Worm (Caenorhabditis elegans) whole organism, early embryonic: ENCODE data around the gene F55C10.4.

Experiments used
- B0310.2 ChIP-seq: sonication (generic microtip); optimal IDR thresholded peaks from 2 replicates; lab custom pipeline; 2016; ENCODE audit warnings: mild to moderate bottlenecking, missing genetic modification characterization, missing compliant biosample characterization
- F13C5.2 ChIP-seq: sonication (generic microtip); optimal IDR thresholded peaks from 2 replicates; lab custom pipeline; 2017; ENCODE audit warnings: mild to moderate bottlenecking, missing genetic modification characterization, inconsistent platforms, missing compliant biosample characterization
- aly-1 ChIP-seq: sonication (generic microtip); optimal IDR thresholded peaks from 2 replicates; lab custom pipeline; 2016; ENCODE audit warnings: missing genetic modification characterization, missing compliant biosample characterization
- ama-1 ChIP-seq: fragments of 150-350 bp; optimal IDR thresholded peaks from 2 replicates; lab custom pipeline; 2014
- ceh-13 ChIP-seq: fragments of 200-800 bp; sonication (Bioruptor generic); optimal IDR thresholded peaks from 2 replicates; lab custom pipeline; 2018; ENCODE audit warnings: mild to moderate bottlenecking, missing genetic modification characterization, missing compliant biosample characterization
- ceh-36 ChIP-seq: sonication (generic microtip); optimal IDR thresholded peaks from 2 replicates; lab custom pipeline; 2016; ENCODE audit warnings: missing genetic modification characterization, inconsistent platforms, missing compliant biosample characterization
- ets-7 ChIP-seq: sonication (generic microtip); optimal IDR thresholded peaks from 2 replicates; lab custom pipeline; 2016; ENCODE audit warnings: missing genotype, missing genetic modification characterization, missing compliant biosample characterization
- flt-1 ChIP-seq: fragments of 200-800 bp; sonication (Bioruptor generic); IDR thresholded peaks from 2 replicates; pipeline ENCODE4 v1.3.6; 2022; ENCODE audit warnings: missing genetic modification characterization, missing compliant biosample characterization
- hmbx-1 ChIP-seq: sonication (generic microtip); optimal IDR thresholded peaks from 2 replicates; lab custom pipeline; 2016; ENCODE audit warnings: mild to moderate bottlenecking, missing genetic modification characterization, missing compliant biosample characterization
- hmg-4 ChIP-seq: fragments of 200-800 bp; sonication (Bioruptor generic); optimal IDR thresholded peaks from 2 replicates; lab custom pipeline; 2018; ENCODE audit warnings: mild to moderate bottlenecking, missing genetic modification characterization, missing compliant biosample characterization
- hnd-1 ChIP-seq: sonication (generic microtip); optimal IDR thresholded peaks from 2 replicates; lab custom pipeline; 2016; ENCODE audit warnings: missing genetic modification characterization, missing compliant biosample characterization
- pes-1 ChIP-seq: fragments of 200-800 bp; sonication (Bioruptor generic); IDR thresholded peaks from 2 replicates; pipeline ENCODE4 v1.3.6; 2022; ENCODE audit warnings: missing genetic modification reagents, missing genetic modification characterization, missing compliant biosample characterization
- scrt-1 ChIP-seq: fragments of 200-800 bp; sonication (Bioruptor generic); IDR thresholded peaks from 2 replicates; pipeline ENCODE4 v1.3.6; 2022; ENCODE audit warnings: missing genetic modification characterization, missing compliant biosample characterization
- sea-1 ChIP-seq: fragments of 200-800 bp; sonication (Bioruptor generic); conservative IDR thresholded peaks from 2 replicates; pipeline ENCODE4 v1.3.6; 2022; ENCODE audit warnings: missing genetic modification characterization, missing compliant biosample characterization
- tbx-11 ChIP-seq: fragments of 200-800 bp; sonication (Bioruptor generic); IDR thresholded peaks from 2 replicates; pipeline ENCODE4 v1.3.6; 2022; ENCODE audit warnings: missing genetic modification characterization, missing compliant biosample characterization
- tbx-37 ChIP-seq: fragments of 200-800 bp; sonication (Bioruptor generic); conservative IDR thresholded peaks from 2 replicates; pipeline ENCODE4 v1.3.6; 2022; ENCODE audit warnings: missing genetic modification reagents, missing genetic modification characterization, missing compliant biosample characterization
- tra-4 ChIP-seq: sonication (generic microtip); optimal IDR thresholded peaks from 2 replicates; lab custom pipeline; 2017; ENCODE audit warnings: missing genetic modification characterization, missing compliant biosample characterization

The F55C10.4 gene

DNA sequence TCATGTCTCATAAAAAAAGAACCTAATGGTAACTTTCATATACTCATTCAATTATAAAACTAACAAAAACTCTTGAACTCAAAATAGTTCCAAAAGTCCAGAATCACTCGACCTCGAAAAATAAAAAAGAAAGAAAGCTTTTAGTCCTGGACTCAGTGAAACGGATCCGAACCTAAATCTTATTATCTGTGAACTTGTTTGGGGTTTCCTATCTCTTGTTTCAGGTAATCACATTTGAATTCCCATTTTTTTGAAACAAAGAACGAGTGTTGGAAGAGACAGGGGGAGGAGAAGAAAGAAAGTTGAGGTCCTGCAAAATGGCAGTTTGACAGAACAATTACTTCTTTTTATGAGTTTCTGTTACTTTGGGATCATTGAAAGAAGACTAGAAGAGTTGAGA is 32.3 kb upstream of the F55C10.4 start:
- TF ChIP-seq ets-7 (tag; lab: Kevin White, UChicago) (no peak), B0310.2 (tag; lab: Kevin White, UChicago) (no peak), flt-1 (no peak), aly-1 (tag; lab: Kevin White, UChicago) (no peak), hmg-4 (no peak), hnd-1 (tag; lab: Kevin White, UChicago) (no peak), F13C5.2 (tag; lab: Kevin White, UChicago) (no peak), ceh-36 (no peak), tbx-37 (no peak), tra-4 (tag; lab: Kevin White, UChicago) (no peak), pes-1 (no peak), ceh-13 (GFP tag; lab: Kevin White, UChicago) (no peak), scrt-1 (GFP tag; lab: Robert Waterston, UW) (no peak), sea-1 (GFP tag; lab: Robert Waterston, UW) (no peak), ama-1 (lab: Kevin White, UChicago) (no peak), tbx-11 (GFP tag; lab: Robert Waterston, UW) (no peak), hmbx-1 (no peak)

DNA sequence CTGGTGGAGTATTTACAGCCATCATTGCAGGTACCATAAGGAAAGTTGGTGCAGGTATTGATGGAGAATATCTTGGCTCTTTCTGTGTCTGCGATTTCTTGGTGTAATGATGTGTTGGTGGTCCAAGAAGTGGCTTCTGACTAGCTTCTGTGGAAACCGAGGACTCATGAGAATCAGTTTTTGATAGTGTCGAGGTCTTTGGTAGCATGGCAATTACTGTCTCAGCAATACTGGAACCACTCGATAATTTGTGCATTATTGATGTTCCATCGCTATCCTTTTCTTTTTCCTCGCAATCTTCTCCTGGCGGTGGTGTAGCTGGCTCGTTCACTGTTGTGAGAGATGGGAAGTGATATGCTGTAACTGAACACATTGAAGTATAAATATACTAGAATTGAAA is 23.0 kb upstream of the F55C10.4 start:
- no peak for TF ChIP-seq scrt-1 (GFP tag; lab: Robert Waterston, UW)
- no peak for TF ChIP-seq ceh-36
- no peak for TF ChIP-seq tbx-11 (GFP tag; lab: Robert Waterston, UW)
- TF ChIP-seq sea-1 (GFP tag; lab: Robert Waterston, UW), result no peak
- TF ChIP-seq ets-7 (tag; lab: Kevin White, UChicago), result no peak
- no peak for TF ChIP-seq tra-4 (tag; lab: Kevin White, UChicago)
- TF ChIP-seq tbx-37, result no peak
- TF ChIP-seq hmg-4, result no peak
- TF ChIP-seq hnd-1 (tag; lab: Kevin White, UChicago), result no peak
- TF ChIP-seq ceh-13 (GFP tag; lab: Kevin White, UChicago), result no peak

DNA sequence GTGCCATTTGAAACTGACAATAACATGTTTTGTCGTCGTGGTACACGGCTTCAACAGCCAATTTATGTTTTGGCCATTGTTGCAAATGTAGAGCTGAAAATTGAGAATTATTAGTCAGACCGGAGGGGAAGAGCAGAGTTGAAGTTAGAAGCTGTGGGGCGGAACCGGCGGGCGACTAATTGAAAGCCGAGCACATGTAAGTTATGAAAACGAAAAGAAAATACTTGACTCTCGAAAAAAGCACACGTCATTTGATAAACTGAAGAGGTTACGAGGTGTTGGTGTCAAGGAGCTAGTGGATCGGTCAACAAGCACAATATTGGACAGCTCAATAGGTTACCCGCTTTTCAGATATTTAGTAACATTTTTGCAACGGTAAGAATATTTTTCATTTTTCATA is 20.4 kb upstream of the F55C10.4 start, which contains the start of gene dop-5:
Gene dop-5, minus strand, starts transcription at position 101 of the 400 bp plus-strand sequence.
- no peak for TF ChIP-seq ama-1 (lab: Kevin White, UChicago)
- TF ChIP-seq hnd-1 (tag; lab: Kevin White, UChicago), result no peak
- no peak for TF ChIP-seq flt-1
- TF ChIP-seq tbx-11 (GFP tag; lab: Robert Waterston, UW), result no peak
- no peak for TF ChIP-seq aly-1 (tag; lab: Kevin White, UChicago)
- TF ChIP-seq F13C5.2 (tag; lab: Kevin White, UChicago), result no peak
- no peak for TF ChIP-seq hmbx-1
- TF ChIP-seq pes-1, result no peak
- no peak for TF ChIP-seq ets-7 (tag; lab: Kevin White, UChicago)
- TF ChIP-seq scrt-1 (GFP tag; lab: Robert Waterston, UW), result no peak
- TF ChIP-seq sea-1 (GFP tag; lab: Robert Waterston, UW), result no peak
- TF ChIP-seq tbx-37, result no peak
- no peak for TF ChIP-seq B0310.2 (tag; lab: Kevin White, UChicago)
- TF ChIP-seq hmg-4, result no peak
- TF ChIP-seq ceh-13 (GFP tag; lab: Kevin White, UChicago), result no peak
- TF ChIP-seq ceh-36, result no peak
- TF ChIP-seq tra-4 (tag; lab: Kevin White, UChicago), result no peak

DNA sequence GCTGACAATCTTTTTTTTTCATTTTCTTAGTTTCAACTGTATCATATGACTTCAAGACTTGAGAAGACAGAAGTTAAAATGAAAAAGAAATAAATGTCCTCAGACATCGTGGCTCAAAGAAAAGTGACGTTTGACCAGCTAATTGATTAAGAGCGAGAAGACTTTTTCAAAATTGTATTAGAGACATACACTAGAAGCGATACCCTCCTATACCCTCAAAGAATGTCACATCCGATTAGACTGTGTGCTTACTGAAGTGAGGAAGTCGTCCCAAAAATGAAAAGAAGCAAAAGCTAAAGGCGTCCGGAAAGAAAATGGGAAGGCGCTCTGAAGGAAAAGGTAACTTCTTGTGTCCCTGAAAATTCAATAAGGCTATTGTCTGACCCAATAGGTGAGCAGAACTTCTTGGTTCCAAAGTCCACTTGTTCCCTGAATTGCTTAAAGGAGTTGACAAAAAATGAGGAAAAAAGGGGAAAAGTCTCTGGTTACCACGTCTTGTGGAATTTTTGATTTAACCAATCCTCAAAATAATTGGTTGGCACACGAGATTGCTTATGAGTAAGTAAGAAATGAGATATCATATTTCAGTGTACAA is 14.1 kb upstream of the F55C10.4 start:
- no peak for TF ChIP-seq B0310.2 (tag; lab: Kevin White, UChicago)
- no peak for TF ChIP-seq ceh-36
- TF ChIP-seq sea-1 (GFP tag; lab: Robert Waterston, UW), result no peak
- TF ChIP-seq F13C5.2 (tag; lab: Kevin White, UChicago), result no peak
- TF ChIP-seq ceh-13 (GFP tag; lab: Kevin White, UChicago), result no peak
- TF ChIP-seq flt-1, result no peak
- no peak for TF ChIP-seq ets-7 (tag; lab: Kevin White, UChicago)
- TF ChIP-seq ama-1 (lab: Kevin White, UChicago), result no peak
- no peak for TF ChIP-seq tbx-37
- TF ChIP-seq tra-4 (tag; lab: Kevin White, UChicago), result no peak
- TF ChIP-seq aly-1 (tag; lab: Kevin White, UChicago), result no peak
- no peak for TF ChIP-seq scrt-1 (GFP tag; lab: Robert Waterston, UW)
- TF ChIP-seq pes-1, result no peak
- no peak for TF ChIP-seq hmbx-1
- TF ChIP-seq hmg-4, result no peak
- no peak for TF ChIP-seq tbx-11 (GFP tag; lab: Robert Waterston, UW)

DNA sequence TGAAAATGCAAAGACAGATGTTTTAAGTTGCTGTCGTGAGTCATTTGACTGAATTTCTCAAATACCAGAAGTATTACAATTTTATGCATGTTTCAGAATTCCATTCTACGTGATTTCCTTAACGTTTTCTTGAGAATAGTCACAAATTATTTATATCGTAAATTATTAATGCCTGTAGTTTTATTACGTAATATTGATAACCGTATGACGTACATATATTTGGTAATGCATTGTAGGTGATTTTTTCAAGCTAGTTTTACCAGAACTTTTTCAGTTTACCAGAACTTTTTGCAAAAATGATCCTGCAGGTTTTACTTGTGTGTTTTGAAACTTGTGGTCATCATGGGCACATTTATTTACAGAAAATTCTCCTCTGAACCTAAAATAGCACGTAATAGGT is 12.6 kb upstream of the F55C10.4 start:
- no peak for TF ChIP-seq hmbx-1
- no peak for TF ChIP-seq F13C5.2 (tag; lab: Kevin White, UChicago)
- TF ChIP-seq tbx-37, result no peak
- TF ChIP-seq pes-1, result no peak
- TF ChIP-seq ets-7 (tag; lab: Kevin White, UChicago), result no peak
- TF ChIP-seq hmg-4, result no peak
- TF ChIP-seq ama-1 (lab: Kevin White, UChicago), result no peak
- TF ChIP-seq scrt-1 (GFP tag; lab: Robert Waterston, UW), result no peak
- TF ChIP-seq hnd-1 (tag; lab: Kevin White, UChicago), result no peak
- no peak for TF ChIP-seq sea-1 (GFP tag; lab: Robert Waterston, UW)

DNA sequence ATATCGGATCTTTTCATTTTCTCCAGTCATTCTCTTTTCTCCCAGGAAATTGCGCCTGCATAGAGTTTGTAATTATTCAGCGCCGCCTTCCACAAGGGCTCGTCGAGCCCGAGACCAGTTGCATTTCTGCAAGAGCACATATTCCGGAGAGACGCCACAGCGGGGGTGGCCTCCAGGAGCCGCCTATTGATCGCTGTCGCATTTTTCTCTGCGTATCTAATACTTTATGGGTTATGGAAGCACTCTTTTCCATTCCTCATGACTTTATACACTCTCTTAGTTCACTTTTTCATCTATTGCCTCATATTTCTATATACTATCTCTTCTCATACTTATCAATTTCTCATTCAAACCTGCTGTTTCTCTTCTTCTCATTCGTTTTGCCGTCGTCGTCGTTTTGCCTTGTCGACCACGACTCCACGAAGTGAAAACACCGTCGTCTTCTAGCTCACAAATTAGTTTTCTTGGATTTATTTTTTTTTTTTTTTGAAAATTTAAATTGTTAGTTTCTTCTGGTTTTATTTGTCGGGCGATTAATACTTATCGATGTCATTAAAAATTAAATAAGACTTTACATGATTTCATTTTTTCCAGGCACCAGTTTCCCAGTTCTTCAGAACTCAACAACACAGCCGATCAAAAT is 11.3 kb upstream of the F55C10.4 start, which contains the start of gene cnb-1:
Gene cnb-1, plus strand, starts transcription at position 593 of the 643 bp plus-strand sequence.
- TF ChIP-seq hmg-4, result no peak
- peak; percentile 13 for TF ChIP-seq F13C5.2 (tag; lab: Kevin White, UChicago)
- TF ChIP-seq flt-1, result no peak
- TF ChIP-seq hmbx-1, result no peak
- TF ChIP-seq tbx-37, result no peak
- no peak for TF ChIP-seq sea-1 (GFP tag; lab: Robert Waterston, UW)

DNA sequence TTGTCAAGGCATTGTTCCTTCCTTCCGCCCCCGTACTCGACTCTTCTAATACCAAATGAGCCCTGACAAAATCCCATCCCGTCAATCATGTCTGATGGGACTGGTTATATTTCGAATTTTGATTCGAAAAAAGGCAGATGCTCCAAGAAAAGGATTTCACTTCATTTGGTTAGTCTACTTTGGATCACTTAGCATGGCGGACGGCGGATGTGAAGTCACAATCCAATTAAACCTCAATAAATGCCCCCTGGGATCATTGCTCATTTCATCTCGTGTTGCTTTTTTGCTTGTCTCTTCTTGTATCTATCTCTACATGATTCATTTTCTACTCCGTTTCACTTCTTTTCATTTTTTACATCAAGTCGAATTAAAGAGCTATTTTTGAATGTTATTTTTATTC is 7.2 kb upstream of the F55C10.4 start:
- TF ChIP-seq scrt-1 (GFP tag; lab: Robert Waterston, UW) (no peak), tra-4 (tag; lab: Kevin White, UChicago) (no peak), ets-7 (tag; lab: Kevin White, UChicago) (no peak)
